Worm (Caenorhabditis elegans): ENCODE data around the gene Y46G5A.36.

The Y46G5A.36 gene

DNA sequence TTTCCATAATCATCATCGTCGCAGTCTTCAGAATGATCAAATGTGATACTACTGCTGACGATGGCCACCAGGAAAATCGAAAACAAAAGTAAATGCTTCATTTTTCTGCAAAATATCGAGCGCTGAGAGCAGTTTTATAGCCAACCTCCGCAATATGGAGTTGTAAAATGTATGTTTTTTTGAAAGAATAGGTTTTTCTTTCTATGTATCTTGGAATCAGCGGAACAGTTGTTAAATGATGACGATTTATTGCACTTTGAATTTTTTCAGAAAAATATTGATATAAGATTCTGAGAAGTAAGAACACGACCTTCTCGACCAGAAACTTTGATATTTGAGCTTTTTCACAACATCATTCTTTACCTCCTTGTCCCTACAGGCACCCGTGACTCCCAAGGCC is 5.4 kb downstream of the Y46G5A.36 start, which contains the start of gene Y46G5A.23:
Gene Y46G5A.23, minus strand, starts transcription at position 101 of the 400 bp plus-strand sequence.
- no peak for TF ChIP-seq zag-1 (tag; optimal IDR thresholded peaks at IDR 0.05)
- TF ChIP-seq hlh-4 (tag; optimal IDR thresholded peaks at IDR 0.05) = no peak
- TF ChIP-seq egl-27 (tag; optimal IDR thresholded peaks at IDR 0.05) = no peak
- no peak for TF ChIP-seq skn-1 (tag; optimal IDR thresholded peaks at IDR 0.05)
- TF ChIP-seq C34B4.2 (tag; optimal IDR thresholded peaks at IDR 0.05) = no peak
- TF ChIP-seq pqm-1 (tag; optimal IDR thresholded peaks at IDR 0.05) = no peak
- TF ChIP-seq isw-1 (GFP tag; IDR thresholded peaks at IDR 0.05) = no peak
- no peak for TF ChIP-seq jun-1 (tag; optimal IDR thresholded peaks at IDR 0.05)
- TF ChIP-seq swsn-7 (tag; optimal IDR thresholded peaks at IDR 0.05) = no peak
- no peak for TF ChIP-seq mdl-1 (tag; optimal IDR thresholded peaks at IDR 0.05)
- no peak for TF ChIP-seq snpc-4 (tag; optimal IDR thresholded peaks at IDR 0.05)
- TF ChIP-seq egl-13 (tag; optimal IDR thresholded peaks at IDR 0.05) = no peak
- no peak for TF ChIP-seq nhr-237 (tag; optimal IDR thresholded peaks at IDR 0.05)
- no peak for TF ChIP-seq rnt-1 (tag; optimal IDR thresholded peaks at IDR 0.05)

DNA sequence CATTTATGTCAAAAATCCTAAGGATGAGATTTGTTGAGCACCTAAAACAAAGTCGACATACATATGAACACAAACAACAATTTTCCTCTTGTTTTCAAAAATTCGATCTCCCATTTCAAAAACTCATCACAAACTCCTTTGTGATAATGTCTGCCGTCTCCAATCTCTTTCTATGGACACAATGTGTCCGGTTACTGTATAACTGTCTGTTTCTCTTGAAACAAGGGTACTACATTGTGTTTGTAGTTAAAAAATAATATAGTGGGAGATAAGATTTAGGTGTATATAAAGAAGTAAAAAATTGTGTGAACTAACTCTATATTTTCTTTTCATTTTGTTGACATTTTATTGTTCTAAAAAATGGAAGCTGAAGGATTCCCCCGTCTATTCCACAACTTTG is 6.9 kb downstream of the Y46G5A.36 start, which contains the start of gene bcmo-1:
Gene bcmo-1, plus strand, starts transcription at position 330 of the 400 bp plus-strand sequence.
- TF ChIP-seq unc-30 (tag; optimal IDR thresholded peaks at IDR 0.05) = no peak
- peak; percentile 25 for TF ChIP-seq nhr-20 (tag; optimal IDR thresholded peaks at IDR 0.05)

DNA sequence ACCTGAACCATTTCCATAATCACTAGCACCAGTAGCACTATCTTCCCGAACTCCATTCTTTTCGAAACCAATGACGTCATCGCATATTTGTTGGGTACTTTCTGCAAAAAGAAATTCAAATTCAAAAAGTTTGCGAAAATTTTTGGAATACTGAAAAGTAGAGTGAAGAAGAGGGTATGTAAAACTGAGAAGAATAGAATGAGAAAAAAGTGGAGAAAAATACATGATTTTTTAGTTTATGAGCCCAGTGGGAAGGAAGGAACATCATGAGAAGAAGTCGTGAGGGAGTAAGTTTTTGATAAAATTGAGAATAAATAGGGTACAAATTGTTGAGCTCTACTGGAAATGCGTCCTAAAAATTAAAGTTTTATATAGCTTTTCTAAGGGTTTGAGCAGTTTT is 16.6 kb downstream of the Y46G5A.36 start, which contains the start of gene lgc-35:
Gene lgc-35, minus strand, starts transcription at position 101 of the 400 bp plus-strand sequence.
- no peak for TF ChIP-seq fkh-4 (tag; optimal IDR thresholded peaks at IDR 0.05; ENCODE audit: borderline replicate concordance)
- no peak for TF ChIP-seq mef-2 (tag; optimal IDR thresholded peaks at IDR 0.05)

DNA sequence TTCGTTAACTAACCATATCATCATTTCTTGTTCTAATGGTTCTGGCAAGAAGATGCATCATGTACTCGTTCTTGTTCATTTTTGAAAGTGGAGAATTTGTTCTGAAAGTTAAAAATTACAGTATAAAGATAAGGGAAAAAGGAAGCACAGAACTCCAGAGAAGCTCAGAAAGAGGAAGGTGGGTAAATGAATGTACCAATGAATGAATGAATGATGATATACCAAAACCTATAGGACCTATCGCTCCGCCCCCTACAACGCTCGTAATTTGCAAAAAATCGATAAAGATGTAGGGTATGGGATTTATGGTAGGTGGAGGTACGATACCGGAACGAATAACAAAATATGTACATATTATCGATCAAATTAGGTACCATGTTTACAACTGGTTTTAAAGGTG is 24.3 kb downstream of the Y46G5A.36 start, which contains the start of gene pes-10:
Gene pes-10, minus strand, starts transcription at position 101 of the 400 bp plus-strand sequence.
- no peak for TF ChIP-seq nhr-84 (tag; optimal IDR thresholded peaks at IDR 0.05)
- TF ChIP-seq aha-1 (tag; optimal IDR thresholded peaks at IDR 0.05) = no peak
- TF ChIP-seq mef-2 (tag; optimal IDR thresholded peaks at IDR 0.05) = no peak
- TF ChIP-seq ceh-82 (tag; optimal IDR thresholded peaks at IDR 0.05) = no peak
- TF ChIP-seq sup-37 (GFP tag; optimal IDR thresholded peaks at IDR 0.05) = no peak

DNA sequence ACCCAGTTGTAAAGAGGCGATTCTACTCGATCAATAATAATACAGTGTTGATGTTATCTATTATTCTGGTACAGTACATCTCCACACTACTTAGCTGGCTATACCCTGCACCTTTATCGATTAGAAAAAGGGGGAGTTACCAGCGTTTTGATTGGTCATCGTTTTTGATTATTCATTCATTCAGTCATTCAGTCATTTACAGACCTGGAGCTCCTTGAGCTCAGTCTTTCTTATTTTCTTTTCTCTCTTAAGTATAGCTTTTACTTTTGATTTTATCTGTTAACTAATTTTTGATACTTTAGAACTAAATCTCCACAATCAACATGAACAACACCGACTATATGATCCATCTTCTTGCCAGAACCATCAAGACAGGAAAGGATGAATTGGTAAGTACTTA is 26.6 kb downstream of the Y46G5A.36 start, which contains the start of gene Y46G5A.28:
Gene Y46G5A.28, plus strand, starts transcription at position 301 of the 400 bp plus-strand sequence.
- TF ChIP-seq pag-3 (tag; optimal IDR thresholded peaks at IDR 0.05; ENCODE audit: borderline replicate concordance, insufficient read depth) (no peak), ceh-90 (tag; optimal IDR thresholded peaks at IDR 0.05) (no peak), tlp-1 (tag; optimal IDR thresholded peaks at IDR 0.05) (no peak), efl-1 (optimal IDR thresholded peaks at IDR 0.05) (no peak), efl-1 (GFP tag; optimal IDR thresholded peaks at IDR 0.05 in 1 of 2) (no peak), lsy-2 (tag; optimal IDR thresholded peaks at IDR 0.05) (no peak), zip-4 (GFP tag; optimal IDR thresholded peaks at IDR 0.05) (no peak), C16A3.4 (tag; optimal IDR thresholded peaks at IDR 0.05) (no peak), sox-4 (tag; optimal IDR thresholded peaks at IDR 0.05) (no peak)

DNA sequence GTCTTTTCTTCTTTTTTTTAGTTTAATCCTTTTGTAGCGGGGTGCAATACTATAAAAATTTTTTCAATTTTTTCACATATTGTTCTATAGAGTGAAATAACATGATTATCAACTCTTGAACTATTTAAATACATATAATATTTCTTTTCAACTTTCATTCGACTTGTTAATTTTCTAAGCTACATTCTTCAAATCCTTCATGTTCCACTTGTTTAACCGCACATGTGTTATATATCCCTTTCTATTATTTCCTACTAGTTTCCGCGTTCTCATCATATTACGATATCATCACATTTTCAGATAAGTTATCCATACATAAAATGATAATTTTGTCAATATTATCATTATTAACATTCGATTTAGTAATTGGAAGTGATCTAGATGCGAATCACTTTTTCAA is 32.4 kb downstream of the Y46G5A.36 start, which contains the start of gene Y46G5A.29:
Gene Y46G5A.29, plus strand, starts transcription at position 301 of the 400 bp plus-strand sequence.
- TF ChIP-seq mdl-1 (tag; optimal IDR thresholded peaks at IDR 0.05) (no peak), tbx-2 (tag; optimal IDR thresholded peaks at IDR 0.05) (no peak), egl-13 (tag; optimal IDR thresholded peaks at IDR 0.05) (no peak), nhr-19 (GFP tag; conservative IDR thresholded peaks at IDR 0.05) (no peak), hlh-17 (GFP tag; optimal IDR thresholded peaks at IDR 0.05; ENCODE audit: borderline replicate concordance) (no peak), sox-4 (tag; optimal IDR thresholded peaks at IDR 0.05) (no peak), vab-15 (tag; optimal IDR thresholded peaks at IDR 0.05) (no peak), egl-27 (tag; optimal IDR thresholded peaks at IDR 0.05) (no peak), unc-130 (tag; optimal IDR thresholded peaks at IDR 0.05) (no peak), sup-37 (GFP tag; optimal IDR thresholded peaks at IDR 0.05) (no peak), jun-1 (tag; optimal IDR thresholded peaks at IDR 0.05) (no peak), lir-3 (tag; optimal IDR thresholded peaks at IDR 0.05; ENCODE audit: poor library complexity) (no peak), lsy-2 (tag; optimal IDR thresholded peaks at IDR 0.05) (no peak), nhr-85 (tag) (no peak), nhr-20 (tag; optimal IDR thresholded peaks at IDR 0.05) (no peak), pqm-1 (tag; optimal IDR thresholded peaks at IDR 0.05) (no peak), mef-2 (tag; optimal IDR thresholded peaks at IDR 0.05) (no peak), hlh-4 (tag; optimal IDR thresholded peaks at IDR 0.05) (no peak), mab-9 (GFP tag; IDR thresholded peaks at IDR 0.05) (no peak), skn-1 (tag; optimal IDR thresholded peaks at IDR 0.05) (no peak)
